Worm (Caenorhabditis elegans): ENCODE data around the gene fbxb-76.

ce11 chrIV:11348822-11349221, 30.3 kb downstream of the fbxb-76 start:
- TF ChIP-seq bed-1 (GFP tag; IDR thresholded peaks at IDR 0.05) (no peak), egrh-3 (GFP tag; IDR thresholded peaks at IDR 0.05) (no peak), madf-6 (GFP tag; IDR thresholded peaks at IDR 0.05) (no peak), mel-28 (tag; optimal IDR thresholded peaks at IDR 0.05; ENCODE audit: borderline replicate concordance) (no peak), madf-8 (GFP tag; conservative IDR thresholded peaks at IDR 0.05) (no peak)
